Comparison of ENCODE assay signal across 5 worm cellular contexts in the genomic region with DNA sequence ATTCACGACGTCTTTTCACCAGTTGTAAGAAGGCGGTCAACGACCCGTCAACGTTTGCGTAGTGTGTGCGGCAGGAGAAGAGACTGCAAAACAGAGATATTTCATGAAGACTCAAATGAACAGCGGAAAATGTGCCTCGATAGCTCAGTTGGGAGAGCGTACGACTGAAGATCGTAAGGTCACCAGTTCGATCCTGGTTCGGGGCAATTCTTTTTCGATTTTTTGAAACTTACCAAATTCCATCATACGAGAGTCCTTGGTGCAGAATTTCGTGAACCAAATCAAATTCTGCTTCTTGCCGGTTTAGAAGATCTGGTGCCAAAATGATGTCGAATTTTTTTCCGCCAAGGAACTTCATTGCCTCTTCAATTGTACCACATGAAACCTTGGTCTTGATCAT.
TF ChIP-seq lines count a peak whose summit lies in the region.

No protein-coding gene starts in this region.

TF ChIP-seq in whole organism, L1 larva, 84 proteins besides CTCF, POLR2A, EP300 and RAD21 (continues in another document):
- TF ChIP-seq isw-1 (GFP tag; IDR thresholded peaks at IDR 0.05; lab: Robert Waterston, UW), result no peak
- no peak for TF ChIP-seq elt-2 (tag; optimal IDR thresholded peaks at IDR 0.05; lab: Kevin White, UChicago)
- no peak for TF ChIP-seq unc-98 (GFP tag; IDR thresholded peaks at IDR 0.05; lab: Robert Waterston, UW)
- TF ChIP-seq lsy-2 (tag; optimal IDR thresholded peaks at IDR 0.05; lab: Kevin White, UChicago), result peak; percentile 23 to 45
- peak; percentile 1 for TF ChIP-seq ama-1 (optimal IDR thresholded peaks at IDR 0.05; lab: Kevin White, UChicago)
- TF ChIP-seq dsc-1 (tag; optimal IDR thresholded peaks at IDR 0.05; lab: Kevin White, UChicago), result peak; percentile 39
- peak; percentile 14 to 38 for TF ChIP-seq efl-1 (optimal IDR thresholded peaks at IDR 0.05; lab: Kevin White, UChicago)
- TF ChIP-seq efl-1 (GFP tag; optimal IDR thresholded peaks at IDR 0.05 in 1 of 2; lab: Kevin White, UChicago), result peak; percentile 7 to 8
- TF ChIP-seq snu-23 (GFP tag; optimal IDR thresholded peaks at IDR 0.05; lab: Kevin White, UChicago), result peak; percentile 46
- TF ChIP-seq unc-86 (tag; optimal IDR thresholded peaks at IDR 0.05; lab: Kevin White, UChicago), result no peak
- peak; percentile 27 to 62 for TF ChIP-seq lin-35 (GFP tag; optimal IDR thresholded peaks at IDR 0.05; lab: Kevin White, UChicago)
- no peak for TF ChIP-seq hlh-17 (GFP tag; optimal IDR thresholded peaks at IDR 0.05; lab: Kevin White, UChicago; ENCODE audit: borderline replicate concordance)
- TF ChIP-seq mep-1 (tag; optimal IDR thresholded peaks at IDR 0.05; lab: Kevin White, UChicago), result no peak
- no peak for TF ChIP-seq blmp-1 (tag; optimal IDR thresholded peaks at IDR 0.05; lab: Kevin White, UChicago)
- TF ChIP-seq fos-1 (tag; optimal IDR thresholded peaks at IDR 0.05; lab: Kevin White, UChicago), result no peak
- peak; percentile 12 for TF ChIP-seq xbp-1 (tag; optimal IDR thresholded peaks at IDR 0.05; lab: Kevin White, UChicago)
- TF ChIP-seq nhr-85 (tag; lab: Kevin White, UChicago), result peak; percentile 80
- TF ChIP-seq lin-13 (GFP tag; optimal IDR thresholded peaks at IDR 0.05; lab: Kevin White, UChicago), result peak; percentile 12

TF ChIP-seq in whole organism, L3 larva, 47 proteins besides CTCF, POLR2A, EP300 and RAD21:
- no peak for TF ChIP-seq skn-1 (tag; optimal IDR thresholded peaks at IDR 0.05; lab: Kevin White, UChicago)
- TF ChIP-seq ztf-4 (tag; optimal IDR thresholded peaks at IDR 0.05; lab: Kevin White, UChicago), result peak; percentile 21
- no peak for TF ChIP-seq egl-27 (tag; optimal IDR thresholded peaks at IDR 0.05; lab: Kevin White, UChicago)
- no peak for TF ChIP-seq ceh-16 (tag; optimal IDR thresholded peaks at IDR 0.05; lab: Kevin White, UChicago)
- peak; percentile 23 for TF ChIP-seq nhr-25 (tag; optimal IDR thresholded peaks at IDR 0.05; lab: Kevin White, UChicago)
- TF ChIP-seq elt-1 (tag; optimal IDR thresholded peaks at IDR 0.05; lab: Kevin White, UChicago), result no peak
- TF ChIP-seq ama-1 (optimal IDR thresholded peaks at IDR 0.05; lab: Kevin White, UChicago), result peak; percentile 95
- peak; percentile 52 for TF ChIP-seq hmg-11 (tag; optimal IDR thresholded peaks at IDR 0.05; lab: Kevin White, UChicago)
- TF ChIP-seq sea-2 (GFP tag; optimal IDR thresholded peaks at IDR 0.05; lab: Kevin White, UChicago), result no peak
- TF ChIP-seq elt-3 (tag; optimal IDR thresholded peaks at IDR 0.05; lab: Kevin White, UChicago), result peak in 1 of 3 experiments; percentile 64
- TF ChIP-seq nhr-23 (tag; optimal IDR thresholded peaks at IDR 0.05; lab: Kevin White, UChicago), result peak; percentile 21
- TF ChIP-seq mdl-1 (tag; optimal IDR thresholded peaks at IDR 0.05; lab: Kevin White, UChicago), result no peak
- TF ChIP-seq nhr-43 (tag; optimal IDR thresholded peaks at IDR 0.05; lab: Kevin White, UChicago; ENCODE audit: poor library complexity, severe bottlenecking), result peak; percentile 70
- peak; percentile 28 for TF ChIP-seq tbx-2 (tag; optimal IDR thresholded peaks at IDR 0.05; lab: Kevin White, UChicago)
- peak; percentile 36 for TF ChIP-seq nfya-1 (tag; optimal IDR thresholded peaks at IDR 0.05; lab: Kevin White, UChicago; ENCODE audit: insufficient read depth)
- TF ChIP-seq lin-39 (tag; optimal IDR thresholded peaks at IDR 0.05; lab: Kevin White, UChicago), result peak; percentile 71

TF ChIP-seq in whole organism, early embryonic, 17 proteins besides CTCF, POLR2A, EP300 and RAD21:
- peak; percentile 47 for TF ChIP-seq ceh-13 (GFP tag; optimal IDR thresholded peaks at IDR 0.05; lab: Kevin White, UChicago)
- TF ChIP-seq pes-1 (GFP tag; IDR thresholded peaks at IDR 0.05; lab: Robert Waterston, UW), result peak; percentile 80
- peak; percentile 24 for TF ChIP-seq hmbx-1 (tag; optimal IDR thresholded peaks at IDR 0.05; lab: Kevin White, UChicago)
- TF ChIP-seq tra-4 (tag; optimal IDR thresholded peaks at IDR 0.05; lab: Kevin White, UChicago), result no peak
- no peak for TF ChIP-seq aly-1 (tag; optimal IDR thresholded peaks at IDR 0.05; lab: Kevin White, UChicago)
- 0 out of 2 replicates have a peak, but pooled peaks have one; percentile 56 for TF ChIP-seq sea-1 (GFP tag; conservative IDR thresholded peaks at IDR 0.05; lab: Robert Waterston, UW)
- peak; percentile 72 for TF ChIP-seq flt-1 (GFP tag; IDR thresholded peaks at IDR 0.05; lab: Robert Waterston, UW)
- peak; percentile 19 for TF ChIP-seq ceh-36 (tag; optimal IDR thresholded peaks at IDR 0.05; lab: Kevin White, UChicago)
- TF ChIP-seq tbx-37 (GFP tag; conservative IDR thresholded peaks at IDR 0.05; lab: Robert Waterston, UW), result no peak
- TF ChIP-seq F13C5.2 (tag; optimal IDR thresholded peaks at IDR 0.05; lab: Kevin White, UChicago), result peak; percentile 43
- peak; percentile 70; the same call in 1 of the 2 replicates for TF ChIP-seq tbx-11 (GFP tag; IDR thresholded peaks at IDR 0.05; lab: Robert Waterston, UW)
- TF ChIP-seq hnd-1 (tag; optimal IDR thresholded peaks at IDR 0.05; lab: Kevin White, UChicago), result peak; percentile 35
- no peak for TF ChIP-seq ets-7 (tag; optimal IDR thresholded peaks at IDR 0.05; lab: Kevin White, UChicago)
- no peak for TF ChIP-seq ama-1 (optimal IDR thresholded peaks at IDR 0.05; lab: Kevin White, UChicago)
- peak; percentile 68 for TF ChIP-seq hmg-4 (GFP tag; optimal IDR thresholded peaks at IDR 0.05; lab: Kevin White, UChicago)
- peak; percentile 63; the same call in 1 of the 2 replicates for TF ChIP-seq scrt-1 (GFP tag; IDR thresholded peaks at IDR 0.05; lab: Robert Waterston, UW)
- TF ChIP-seq B0310.2 (tag; optimal IDR thresholded peaks at IDR 0.05; lab: Kevin White, UChicago), result peak; percentile 21

TF ChIP-seq in whole organism, midembryonic, 9 proteins besides CTCF, POLR2A, EP300 and RAD21:
- peak; percentile 75 for TF ChIP-seq ztf-23 (GFP tag; IDR thresholded peaks at IDR 0.05; lab: Robert Waterston, UW)
- peak; percentile 24 for TF ChIP-seq med-1 (GFP tag; optimal IDR thresholded peaks at IDR 0.05; lab: Kevin White, UChicago; ENCODE audit: insufficient read depth)
- peak; percentile 39; the same call in 1 of the 2 replicates for TF ChIP-seq T22C8.4 (GFP tag; IDR thresholded peaks at IDR 0.05; lab: Robert Waterston, UW)
- peak; percentile 79; the same call in 1 of the 2 replicates for TF ChIP-seq tab-1 (GFP tag; IDR thresholded peaks at IDR 0.05; lab: Robert Waterston, UW)
- peak; percentile 45; the same call in 1 of the 2 replicates for TF ChIP-seq ref-1 (GFP tag; conservative IDR thresholded peaks at IDR 0.05; lab: Robert Waterston, UW)
- TF ChIP-seq flt-1 (GFP tag; IDR thresholded peaks at IDR 0.05; lab: Robert Waterston, UW), result peak; percentile 85
- peak; percentile 69; the same call in 1 of the 2 replicates for TF ChIP-seq klf-2 (GFP tag; conservative IDR thresholded peaks at IDR 0.05; lab: Robert Waterston, UW)
- no peak for TF ChIP-seq cog-1 (tag; optimal IDR thresholded peaks at IDR 0.05; lab: Kevin White, UChicago)
- peak; percentile 62; the same call in 1 of the 2 replicates for TF ChIP-seq ztf-29 (GFP tag; IDR thresholded peaks at IDR 0.05; lab: Robert Waterston, UW)
TF ChIP-seq in whole organism, midembryonic: peak in this region for 8.

TF ChIP-seq in whole organism, young adult, 124 proteins besides CTCF, POLR2A, EP300 and RAD21 (continues in another document):
- TF ChIP-seq mel-28 (tag; optimal IDR thresholded peaks at IDR 0.05; lab: Kevin White, UChicago; ENCODE audit: borderline replicate concordance) (peak; percentile 13), madf-3 (GFP tag; IDR thresholded peaks at IDR 0.05; lab: Robert Waterston, UW) (no peak), D2030.7 (GFP tag; IDR thresholded peaks at IDR 0.05; lab: Robert Waterston, UW) (0 out of 2 replicates have a peak, but pooled peaks have one; percentile 11), mxl-1 (tag; optimal IDR thresholded peaks at IDR 0.05; lab: Kevin White, UChicago) (no peak), F22D6.2 (tag; optimal IDR thresholded peaks at IDR 0.05; lab: Kevin White, UChicago) (peak; percentile 25), attf-5 (GFP tag; optimal IDR thresholded peaks at IDR 0.05; lab: Kevin White, UChicago) (no peak), K11D2.4 (GFP tag; IDR thresholded peaks at IDR 0.05; lab: Robert Waterston, UW) (peak; percentile 52; the same call in 1 of the 2 replicates), tlf-1 (GFP tag; optimal IDR thresholded peaks at IDR 0.05; lab: Kevin White, UChicago) (no peak), B0336.3 (GFP tag; IDR thresholded peaks at IDR 0.05; lab: Robert Waterston, UW) (0 out of 2 replicates have a peak, but pooled peaks have one; percentile 18), die-1 (tag; optimal IDR thresholded peaks at IDR 0.05; lab: Kevin White, UChicago) (peak; percentile 65), ets-4 (GFP tag; optimal IDR thresholded peaks at IDR 0.05; lab: Kevin White, UChicago) (no peak), lin-26 (GFP tag; IDR thresholded peaks at IDR 0.05; lab: Robert Waterston, UW) (peak; percentile 75), pha-4 (tag; optimal IDR thresholded peaks at IDR 0.05; lab: Kevin White, UChicago) (no peak), sea-2 (GFP tag; IDR thresholded peaks at IDR 0.05; lab: Robert Waterston, UW) (no peak), let-526 (GFP tag; IDR thresholded peaks at IDR 0.05; lab: Robert Waterston, UW) (0 out of 2 replicates have a peak, but pooled peaks have one; percentile 45), ztf-6 (GFP tag; IDR thresholded peaks at IDR 0.05; lab: Robert Waterston, UW) (peak; percentile 78; the same call in 1 of the 2 replicates), B0019.2 (GFP tag; conservative IDR thresholded peaks at IDR 0.05; lab: Robert Waterston, UW) (no peak), ztf-26 (tag; optimal IDR thresholded peaks at IDR 0.05; lab: Kevin White, UChicago) (peak; percentile 37), chd-7 (tag; optimal IDR thresholded peaks at IDR 0.05; lab: Kevin White, UChicago) (peak; percentile 62), snpc-1.1 (tag; optimal IDR thresholded peaks at IDR 0.05; lab: Kevin White, UChicago; ENCODE audit: insufficient read depth) (peak; percentile 14), Y56A3A.18 (GFP tag; IDR thresholded peaks at IDR 0.05; lab: Robert Waterston, UW) (0 out of 2 replicates have a peak, but pooled peaks have one; percentile 58), hmg-1.2 (GFP tag; IDR thresholded peaks at IDR 0.05; lab: Robert Waterston, UW) (peak; percentile 64), madf-8 (GFP tag; conservative IDR thresholded peaks at IDR 0.05; lab: Robert Waterston, UW) (no peak), zim-3 (tag; optimal IDR thresholded peaks at IDR 0.05; lab: Kevin White, UChicago) (no peak), dpl-1 (GFP tag; optimal IDR thresholded peaks at IDR 0.05; lab: Kevin White, UChicago) (no peak), F23B12.7 (tag; optimal IDR thresholded peaks at IDR 0.05; lab: Kevin White, UChicago; ENCODE audit: insufficient read depth) (peak; percentile 62), hrde-1 (tag; optimal IDR thresholded peaks at IDR 0.05; lab: Kevin White, UChicago; ENCODE audit: borderline replicate concordance) (no peak), egl-44 (GFP tag; IDR thresholded peaks at IDR 0.05; lab: Robert Waterston, UW) (peak; percentile 75), ceh-58 (GFP tag; IDR thresholded peaks at IDR 0.05; lab: Robert Waterston, UW) (no peak), pbrm-1 (GFP tag; IDR thresholded peaks at IDR 0.05; lab: Robert Waterston, UW) (peak; percentile 54; the same call in 1 of the 2 replicates)
